Worm (Caenorhabditis elegans) whole organism, L2 larva: ENCODE results near the gene lev-9.

Experiments
- C34F6.9 ChIP-seq: fragments of 150-350 bp; optimal IDR thresholded peaks from 2 replicates; lab custom pipeline; 2014; ENCODE audit warnings: missing biosample characterization, missing genetic modification characterization
- F13H6.1 ChIP-seq: sonication (generic microtip); optimal IDR thresholded peaks from 2 replicates; lab custom pipeline; 2016; ENCODE audit warnings: missing genetic modification characterization, missing compliant biosample characterization
- R02D3.7 ChIP-seq: fragments of 150-350 bp; optimal IDR thresholded peaks from 2 replicates; lab custom pipeline; 2014; ENCODE audit warnings: missing biosample characterization, missing genetic modification characterization
- Y55F3AM.14 ChIP-seq: fragments of 200-800 bp; sonication (Bioruptor generic); optimal IDR thresholded peaks from 2 replicates; lab custom pipeline; 2018; ENCODE audit warnings: mild to moderate bottlenecking, missing genetic modification characterization, missing compliant biosample characterization
- ZK546.5 ChIP-seq: sonication (generic microtip); optimal IDR thresholded peaks from 2 replicates; lab custom pipeline; 2017; ENCODE audit warnings: missing biosample characterization, missing genetic modification characterization
- aly-2 ChIP-seq: fragments of 150-350 bp; optimal IDR thresholded peaks from 2 replicates; lab custom pipeline; 2014; ENCODE audit warnings: missing biosample characterization, missing genetic modification characterization
- ama-1 ChIP-seq: fragments of 150-350 bp; optimal IDR thresholded peaks from 2 replicates; lab custom pipeline; 2018; ENCODE audit warnings: inconsistent platforms
- blmp-1 ChIP-seq: sonication (generic microtip); optimal IDR thresholded peaks from 2 replicates; lab custom pipeline; 2017; ENCODE audit warnings: missing genetic modification characterization, mild to moderate bottlenecking, missing compliant biosample characterization, antibody characterized with exemption, moderate library complexity; ENCODE audit not compliant: insufficient read depth
- ceh-16 ChIP-seq: fragments of 150-350 bp; optimal IDR thresholded peaks from 2 replicates; lab custom pipeline; 2014; ENCODE audit warnings: missing biosample characterization, missing genetic modification characterization
- crh-2 ChIP-seq: sonication (generic microtip); optimal IDR thresholded peaks from 2 replicates; lab custom pipeline; 2017; ENCODE audit warnings: missing biosample characterization, missing genetic modification characterization
- dmd-4 ChIP-seq: sonication (generic microtip); optimal IDR thresholded peaks from 2 replicates; lab custom pipeline; 2017; ENCODE audit warnings: missing biosample characterization, missing genetic modification characterization
- egl-27 ChIP-seq: sonication (generic microtip); optimal IDR thresholded peaks from 3 replicates; lab custom pipeline; 2017; ENCODE audit warnings: missing biosample characterization, missing genetic modification reagents, missing genetic modification characterization
- elt-1 ChIP-seq: fragments of 150-350 bp; optimal IDR thresholded peaks from 2 replicates; lab custom pipeline; 2014; ENCODE audit warnings: missing biosample characterization, missing genetic modification characterization
- elt-3 ChIP-seq: sonication (generic microtip); optimal IDR thresholded peaks from 2 replicates; lab custom pipeline; 2017; ENCODE audit warnings: missing biosample characterization, missing genetic modification characterization
- fos-1 ChIP-seq: fragments of 150-350 bp; optimal IDR thresholded peaks from 2 replicates; lab custom pipeline; 2014; ENCODE audit warnings: missing biosample characterization, missing genetic modification characterization
- gmeb-1 ChIP-seq: fragments of 150-350 bp; optimal IDR thresholded peaks from 2 replicates; lab custom pipeline; 2014; ENCODE audit warnings: missing biosample characterization, missing genetic modification characterization
- lin-11 ChIP-seq: fragments of 150-350 bp; sonication (generic microtip); optimal IDR thresholded peaks from 2 replicates; lab custom pipeline; 2014; ENCODE audit warnings: missing biosample characterization, missing genetic modification characterization, inconsistent platforms, mixed read lengths
- lin-13 ChIP-seq: fragments of 150-350 bp; optimal IDR thresholded peaks from 2 replicates; lab custom pipeline; 2014; ENCODE audit warnings: missing biosample characterization, missing genetic modification reagents, missing genetic modification characterization
- lin-39 ChIP-seq: fragments of 150-350 bp; optimal IDR thresholded peaks from 2 replicates; lab custom pipeline; 2014; ENCODE audit warnings: missing biosample characterization, missing genetic modification reagents, missing genetic modification characterization
- lsy-2 ChIP-seq, 2 experiments: fragments of 150-350 bp in 1 of 2; sonication (generic microtip) in 1 of 2; optimal IDR thresholded peaks; 2 replicates each; lab custom pipeline; 2014 to 2017; ENCODE audit warnings: missing biosample characterization in 2 of 2, missing genetic modification characterization in 2 of 2
- mdl-1 ChIP-seq, 2 experiments: fragments of 150-350 bp in 1 of 2; sonication (generic microtip) in 1 of 2; optimal IDR thresholded peaks; 2 replicates each; lab custom pipeline; 2017; ENCODE audit warnings: missing biosample characterization in 2 of 2, missing genetic modification characterization in 2 of 2
- nhr-10 ChIP-seq: sonication (generic microtip); optimal IDR thresholded peaks from 2 replicates; lab custom pipeline; 2017; ENCODE audit warnings: missing biosample characterization, missing genetic modification characterization
- nhr-11 ChIP-seq: fragments of 150-350 bp; optimal IDR thresholded peaks from 2 replicates; lab custom pipeline; 2014; ENCODE audit warnings: missing biosample characterization, missing genetic modification characterization
- nhr-12 ChIP-seq: fragments of 150-350 bp; optimal IDR thresholded peaks from 2 replicates; lab custom pipeline; 2014; ENCODE audit warnings: missing biosample characterization, missing genetic modification characterization
- nhr-129 ChIP-seq: fragments of 150-350 bp; optimal IDR thresholded peaks from 2 replicates; lab custom pipeline; 2014; ENCODE audit warnings: missing biosample characterization, missing genetic modification characterization
- nhr-21 ChIP-seq: fragments of 150-350 bp; optimal IDR thresholded peaks from 2 replicates; lab custom pipeline; 2014; ENCODE audit warnings: missing biosample characterization, missing genetic modification characterization
- nhr-23 ChIP-seq: fragments of 150-350 bp; optimal IDR thresholded peaks from 2 replicates; lab custom pipeline; 2014; ENCODE audit warnings: missing biosample characterization, missing genetic modification reagents, missing genetic modification characterization
- nhr-237 ChIP-seq: fragments of 150-350 bp; optimal IDR thresholded peaks from 2 replicates; lab custom pipeline; 2014; ENCODE audit warnings: missing biosample characterization, missing genetic modification characterization
- nhr-25 ChIP-seq: fragments of 150-350 bp; sonication (generic microtip); optimal IDR thresholded peaks from 3 replicates; lab custom pipeline; 2014; ENCODE audit warnings: missing biosample characterization, missing genetic modification characterization
- nhr-6 ChIP-seq: fragments of 150-350 bp; optimal IDR thresholded peaks from 2 replicates; lab custom pipeline; 2014; ENCODE audit warnings: missing biosample characterization, missing genetic modification characterization
- nhr-77 ChIP-seq: fragments of 150-350 bp; optimal IDR thresholded peaks from 2 replicates; lab custom pipeline; 2014; ENCODE audit warnings: missing biosample characterization, missing genetic modification characterization
- peb-1 ChIP-seq: fragments of 150-350 bp; optimal IDR thresholded peaks from 2 replicates; lab custom pipeline; 2014; ENCODE audit warnings: missing biosample characterization, missing genetic modification characterization
- sem-4 ChIP-seq: fragments of 150-350 bp; optimal IDR thresholded peaks from 2 replicates; lab custom pipeline; 2014; ENCODE audit warnings: missing biosample characterization, missing genetic modification reagents, missing genetic modification characterization
- skn-1 ChIP-seq: sonication (generic microtip); optimal IDR thresholded peaks from 2 replicates; lab custom pipeline; 2017; ENCODE audit warnings: missing biosample characterization, missing genetic modification characterization
- sma-3 ChIP-seq: sonication (generic microtip); optimal IDR thresholded peaks from 2 replicates; lab custom pipeline; 2016; ENCODE audit warnings: missing genetic modification reagents, missing genetic modification characterization, missing compliant biosample characterization
- sma-9 ChIP-seq, 2 experiments: fragments of 150-350 bp in 1 of 2; sonication (generic microtip) in 1 of 2; optimal IDR thresholded peaks; 2 replicates each; lab custom pipeline; 2014 to 2016; ENCODE audit warnings: missing genetic modification characterization in 2 of 2, mild to moderate bottlenecking in 1 of 2, missing biosample characterization in 1 of 2, missing compliant biosample characterization in 1 of 2, missing genetic modification reagents in 1 of 2, moderate library complexity in 1 of 2
- unc-39 ChIP-seq: fragments of 150-350 bp; optimal IDR thresholded peaks from 2 replicates; lab custom pipeline; 2014; ENCODE audit warnings: missing biosample characterization, missing genetic modification characterization
- unc-55 ChIP-seq: fragments of 150-350 bp; sonication (generic microtip); optimal IDR thresholded peaks from 3 replicates; lab custom pipeline; 2014; ENCODE audit warnings: missing biosample characterization, missing genetic modification reagents, missing genetic modification characterization
- unc-62 ChIP-seq: fragments of 150-350 bp; optimal IDR thresholded peaks from 2 replicates; lab custom pipeline; 2014; ENCODE audit warnings: missing biosample characterization, missing genetic modification reagents, missing genetic modification characterization
- ztf-1 ChIP-seq: fragments of 200-800 bp; sonication (Bioruptor generic); conservative IDR thresholded peaks from 2 replicates; pipeline ENCODE4 v1.3.6; 2022; ENCODE audit warnings: missing genetic modification characterization, missing compliant biosample characterization
- ztf-4 ChIP-seq: fragments of 150-350 bp; optimal IDR thresholded peaks from 2 replicates; lab custom pipeline; 2014; ENCODE audit warnings: missing biosample characterization, missing genetic modification characterization

Gene lev-9

DNA sequence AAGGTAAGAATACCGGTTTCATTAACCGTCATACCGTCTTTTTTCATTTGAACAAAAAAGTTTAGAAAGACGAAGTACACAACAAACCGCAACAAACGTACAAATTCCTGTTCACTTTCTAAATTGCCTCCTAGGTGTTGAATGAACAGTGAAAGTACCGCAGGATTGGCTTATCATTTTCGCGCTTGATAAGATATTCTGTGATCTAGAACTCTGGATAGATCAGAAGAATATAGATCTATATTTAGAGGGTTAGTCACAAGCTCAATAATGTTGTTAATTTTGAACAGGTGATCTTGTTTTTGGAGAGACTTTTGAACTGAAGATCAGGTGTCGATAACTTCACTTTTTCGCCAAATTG lies 36.9 kb downstream of the lev-9 start:
- TF ChIP-seq lin-39 (tag; lab: Kevin White, UChicago) (no peak), blmp-1 (peak; percentile 12), sma-3 (no peak)
- TF ChIP-seq, all 48 proteins: peak for 1

ce11 chrX:6253899-6254670 lies 37.4 kb downstream of the lev-9 start:
- TF ChIP-seq gmeb-1 (tag; lab: Kevin White, UChicago) (no peak), nhr-10 (tag; lab: Kevin White, UChicago) (peak; percentile 33), nhr-23 (tag; lab: Kevin White, UChicago) (no peak), crh-2 (peak; percentile 58), peb-1 (tag; lab: Kevin White, UChicago) (no peak), nhr-129 (tag; lab: Kevin White, UChicago) (peak; percentile 98), mdl-1 (tag; optimal IDR thresholded peaks at IDR 0.05; lab: Kevin White, UChicago) (peak in 1 of 2 experiments; percentile 33), skn-1 (tag; lab: Kevin White, UChicago) (no peak), sma-9 (GFP tag; optimal IDR thresholded peaks at IDR 0.05; lab: Kevin White, UChicago) (peak; percentile 68), sma-9 (tag; optimal IDR thresholded peaks at IDR 0.05; lab: Kevin White, UChicago) (no peak), lsy-2 (tag; optimal IDR thresholded peaks at IDR 0.05; lab: Kevin White, UChicago) (peak in 1 of 2 experiments; percentile 61), ceh-16 (tag; lab: Kevin White, UChicago) (no peak), sma-3 (peak; percentile 15), Y55F3AM.14 (GFP tag; lab: Kevin White, UChicago) (peak; percentile 58), F13H6.1 (tag; lab: Kevin White, UChicago) (peak; percentile 64), lin-13 (GFP tag; lab: Kevin White, UChicago) (peak; percentile 58), lin-11 (no peak), elt-1 (tag; lab: Kevin White, UChicago) (no peak), fos-1 (peak; percentile 51), ztf-4 (peak; percentile 88), ama-1 (lab: Kevin White, UChicago) (peak; percentile 91), elt-3 (tag; lab: Kevin White, UChicago) (no peak), nhr-25 (peak; percentile 68), blmp-1 (peak; percentile 52), nhr-11 (tag; lab: Kevin White, UChicago) (peak; percentile 30), sem-4 (tag; lab: Kevin White, UChicago) (peak; percentile 78), nhr-21 (tag; lab: Kevin White, UChicago) (peak; percentile 52)

DNA sequence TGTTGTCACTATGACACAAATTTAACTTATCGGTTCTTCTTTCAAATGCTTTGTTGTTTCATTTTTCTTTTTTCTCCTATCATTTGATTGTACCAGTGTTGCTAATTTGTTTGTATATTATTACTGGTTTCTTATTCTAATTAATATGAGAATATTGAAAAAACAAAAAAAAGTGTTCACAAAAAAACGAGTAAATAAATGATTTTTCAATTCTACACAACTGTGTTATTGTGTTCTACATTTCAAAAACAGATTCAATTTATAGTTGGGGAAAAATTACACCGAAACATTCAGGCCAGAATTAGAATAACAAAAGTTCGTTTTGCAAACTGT lies 38.0 kb downstream of the lev-9 start:
- TF ChIP-seq unc-55 (GFP tag; lab: Kevin White, UChicago) (peak; percentile 9), egl-27 (tag; lab: Kevin White, UChicago) (peak; percentile 3), R02D3.7 (tag; lab: Kevin White, UChicago) (peak; percentile 14), nhr-12 (tag; lab: Kevin White, UChicago) (no peak), C34F6.9 (tag; lab: Kevin White, UChicago) (peak; percentile 21), F13H6.1 (tag; lab: Kevin White, UChicago) (no peak), mdl-1 (tag; optimal IDR thresholded peaks at IDR 0.05; lab: Kevin White, UChicago) (no peak), nhr-77 (tag; lab: Kevin White, UChicago) (peak; percentile 3)

DNA sequence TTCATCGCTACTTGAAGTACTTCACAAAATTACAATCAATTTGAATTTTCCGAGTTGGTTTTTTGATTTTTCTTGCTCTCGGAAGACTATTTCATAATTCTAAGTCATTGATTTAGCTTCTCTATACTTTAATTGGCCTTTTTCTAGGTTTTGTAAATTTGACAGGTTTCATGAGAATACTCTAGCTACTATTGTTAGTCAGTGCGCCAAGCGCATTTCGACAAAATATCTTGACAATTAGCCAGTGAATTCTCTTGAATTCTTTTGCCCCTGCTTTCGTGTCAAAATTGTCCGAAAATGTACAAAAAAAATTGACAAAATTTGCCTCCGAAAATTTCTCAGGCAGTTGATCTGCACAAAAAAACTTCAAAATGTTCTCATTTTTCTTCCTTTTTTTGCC lies 38.4 kb downstream of the lev-9 start:
- TF ChIP-seq elt-3 (tag; lab: Kevin White, UChicago): no peak
- peak; percentile 7 for TF ChIP-seq gmeb-1 (tag; lab: Kevin White, UChicago)
- TF ChIP-seq nhr-129 (tag; lab: Kevin White, UChicago): peak; percentile 17

ce11 chrX:6252752-6253151 lies 38.8 kb downstream of the lev-9 start:
- TF ChIP-seq unc-62 (GFP tag; lab: Kevin White, UChicago): no peak
- TF ChIP-seq dmd-4 (tag; lab: Kevin White, UChicago): no peak
- TF ChIP-seq lin-13 (GFP tag; lab: Kevin White, UChicago): no peak
- TF ChIP-seq egl-27 (tag; lab: Kevin White, UChicago): no peak
- no peak for TF ChIP-seq ceh-16 (tag; lab: Kevin White, UChicago)
- no peak for TF ChIP-seq nhr-23 (tag; lab: Kevin White, UChicago)
- TF ChIP-seq nhr-77 (tag; lab: Kevin White, UChicago): no peak
- no peak for TF ChIP-seq C34F6.9 (tag; lab: Kevin White, UChicago)
- TF ChIP-seq nhr-237 (tag; lab: Kevin White, UChicago): no peak
- TF ChIP-seq Y55F3AM.14 (GFP tag; lab: Kevin White, UChicago): peak; percentile 31
- no peak for TF ChIP-seq elt-3 (tag; lab: Kevin White, UChicago)
- no peak for TF ChIP-seq unc-39
- no peak for TF ChIP-seq nhr-10 (tag; lab: Kevin White, UChicago)
- TF ChIP-seq nhr-6: no peak
- no peak for TF ChIP-seq ZK546.5 (tag; lab: Kevin White, UChicago)
- no peak for TF ChIP-seq aly-2
- TF ChIP-seq gmeb-1 (tag; lab: Kevin White, UChicago): peak; percentile 9
- TF ChIP-seq elt-1 (tag; lab: Kevin White, UChicago): no peak
- TF ChIP-seq ztf-1 (GFP tag; lab: Robert Waterston, UW): no peak
- TF ChIP-seq nhr-25: peak; percentile 23
- no peak for TF ChIP-seq skn-1 (tag; lab: Kevin White, UChicago)
